Worm (Caenorhabditis elegans) whole organism, L3 larva: ENCODE data around the gene clec-28.

Experiments
- ceh-82 ChIP-seq: fragments of 150-350 bp; optimal IDR thresholded peaks from 2 replicates; lab custom pipeline; 2014; ENCODE audit warnings: missing biosample characterization, missing genetic modification characterization
- ceh-9 ChIP-seq: sonication (generic microtip); optimal IDR thresholded peaks from 2 replicates; lab custom pipeline; 2018; ENCODE audit warnings: missing biosample characterization, missing genetic modification characterization
- daf-12 ChIP-seq: fragments of 150-350 bp; optimal IDR thresholded peaks from 2 replicates; lab custom pipeline; 2014; ENCODE audit warnings: missing biosample characterization, missing genetic modification reagents, missing genetic modification characterization
- nfya-1 ChIP-seq: sonication (generic microtip); optimal IDR thresholded peaks from 2 replicates; lab custom pipeline; 2017; ENCODE audit warnings: missing genetic modification characterization, mild to moderate bottlenecking, missing compliant biosample characterization, antibody characterized with exemption, moderate library complexity; ENCODE audit not compliant: insufficient read depth
- nhr-76 ChIP-seq: fragments of 150-350 bp; sonication (generic microtip); optimal IDR thresholded peaks from 5 replicates; lab custom pipeline; 2014; ENCODE audit warnings: missing biosample characterization, missing genetic modification characterization
- unc-62 ChIP-seq: fragments of 150-350 bp; sonication (generic microtip); optimal IDR thresholded peaks from 4 replicates; lab custom pipeline; 2014; ENCODE audit warnings: missing biosample characterization, missing genetic modification reagents, missing genetic modification characterization

- TF ChIP-seq daf-12 (tag; lab: Kevin White, UChicago), result no peak
- no peak for TF ChIP-seq unc-62 (GFP tag; lab: Kevin White, UChicago)
- TF ChIP-seq nfya-1 (tag; lab: Kevin White, UChicago), result no peak
- no peak for TF ChIP-seq ceh-9 (tag; lab: Kevin White, UChicago)
- no peak for TF ChIP-seq nhr-76 (tag; lab: Kevin White, UChicago)
- no peak for TF ChIP-seq ceh-82 (tag; lab: Kevin White, UChicago)
These were observed 3.8 kb upstream of the clec-28 start, which contains the start of the genes clec-32 and clec-24 for ce11 chrV:16861719-16862118.
